Fruit fly (Drosophila melanogaster): ENCODE results near the gene nyo.

Gene nyo

dm6 chr3R:31564588-31564987 is 21.8 kb downstream of the nyo start:
- no peak for TF ChIP-seq rn (GFP tag; IDR thresholded peaks at IDR 0.05)
- TF ChIP-seq EcR (GFP tag; optimal IDR thresholded peaks at IDR 0.05), result peak; percentile 70

- no peak for TF ChIP-seq CG34367 (tag; optimal IDR thresholded peaks at IDR 0.05)
- no peak for TF ChIP-seq Pif1B (GFP tag; optimal IDR thresholded peaks at IDR 0.05)
- no peak for TF ChIP-seq EcR (GFP tag; optimal IDR thresholded peaks at IDR 0.05)
- TF ChIP-seq Pif1A (GFP tag; optimal IDR thresholded peaks at IDR 0.05), result no peak
These were observed 22.9 kb downstream of the nyo start for dm6 chr3R:31565738-31566137.

dm6 chr3R:31566738-31567137 is 23.9 kb downstream of the nyo start:
- TF ChIP-seq CG8159 (tag; optimal IDR thresholded peaks at IDR 0.05) (peak; percentile 76), rn (GFP tag; IDR thresholded peaks at IDR 0.05) (peak; percentile 70), Ets98B (GFP tag; IDR thresholded peaks at IDR 0.05) (peak; percentile 84), Snoo (tag; optimal IDR thresholded peaks at IDR 0.05) (no peak), CG34367 (tag; optimal IDR thresholded peaks at IDR 0.05) (peak; percentile 71), D1 (tag; optimal IDR thresholded peaks at IDR 0.05) (no peak), CG12605 (GFP tag; IDR thresholded peaks at IDR 0.05) (peak; percentile 72), Pif1B (GFP tag; optimal IDR thresholded peaks at IDR 0.05) (peak; percentile 83), CG9948 (tag; optimal IDR thresholded peaks at IDR 0.05) (peak; percentile 79), CG32121 (GFP tag; IDR thresholded peaks at IDR 0.05) (peak; percentile 71; the same call in 1 of the 2 replicates), CG17806 (tag; optimal IDR thresholded peaks at IDR 0.05) (peak; percentile 80), fd96Ca (GFP tag; IDR thresholded peaks at IDR 0.05) (peak; percentile 89), CG8301 (tag; optimal IDR thresholded peaks at IDR 0.05) (peak; percentile 83), CG13204 (GFP tag; optimal IDR thresholded peaks at IDR 0.05) (peak; percentile 68), CG14655 (GFP tag; optimal IDR thresholded peaks at IDR 0.05) (peak; percentile 85), CG10348 (GFP tag; IDR thresholded peaks at IDR 0.05) (no peak), CG4496 (GFP tag; IDR thresholded peaks at IDR 0.05) (peak; percentile 84), gl (tag; optimal IDR thresholded peaks at IDR 0.05) (peak; percentile 67), Pif1A (GFP tag; optimal IDR thresholded peaks at IDR 0.05) (peak; percentile 84), CG15710 (tag; optimal IDR thresholded peaks at IDR 0.05) (peak; percentile 82), EcR (GFP tag; optimal IDR thresholded peaks at IDR 0.05) (no peak)

- TF ChIP-seq CG4496 (GFP tag; IDR thresholded peaks at IDR 0.05) (no peak), CG15710 (tag; optimal IDR thresholded peaks at IDR 0.05) (no peak), Pif1B (GFP tag; optimal IDR thresholded peaks at IDR 0.05) (no peak), CG8159 (tag; optimal IDR thresholded peaks at IDR 0.05) (no peak), CG34367 (tag; optimal IDR thresholded peaks at IDR 0.05) (no peak), CG12605 (GFP tag; IDR thresholded peaks at IDR 0.05) (no peak), rn (GFP tag; IDR thresholded peaks at IDR 0.05) (no peak), EcR (GFP tag; optimal IDR thresholded peaks at IDR 0.05) (no peak)
These were observed 29.1 kb downstream of the nyo start, which contains the start of gene gammaCOP for dm6 chr3R:31571885-31572292. Gene gammaCOP, plus strand, starts transcription at chr3R:31572143.

- TF ChIP-seq CG17806 (tag; optimal IDR thresholded peaks at IDR 0.05) (no peak), CG34367 (tag; optimal IDR thresholded peaks at IDR 0.05) (no peak), CG32121 (GFP tag; IDR thresholded peaks at IDR 0.05) (no peak), CG9948 (tag; optimal IDR thresholded peaks at IDR 0.05) (no peak), CG10348 (GFP tag; IDR thresholded peaks at IDR 0.05) (no peak), EcR (GFP tag; optimal IDR thresholded peaks at IDR 0.05) (no peak), CG14655 (GFP tag; optimal IDR thresholded peaks at IDR 0.05) (no peak), Ets98B (GFP tag; IDR thresholded peaks at IDR 0.05) (no peak), CG8301 (tag; optimal IDR thresholded peaks at IDR 0.05) (no peak), CG4496 (GFP tag; IDR thresholded peaks at IDR 0.05) (no peak), fd96Ca (GFP tag; IDR thresholded peaks at IDR 0.05) (no peak), CG12605 (GFP tag; IDR thresholded peaks at IDR 0.05) (no peak), CG13204 (GFP tag; optimal IDR thresholded peaks at IDR 0.05) (no peak), rn (GFP tag; IDR thresholded peaks at IDR 0.05) (no peak), CG15710 (tag; optimal IDR thresholded peaks at IDR 0.05) (no peak), CG8159 (tag; optimal IDR thresholded peaks at IDR 0.05) (no peak)
These were observed 34.5 kb downstream of the nyo start for dm6 chr3R:31577351-31577750.

- TF ChIP-seq CG34367 (tag; optimal IDR thresholded peaks at IDR 0.05) (no peak), CG13204 (GFP tag; optimal IDR thresholded peaks at IDR 0.05) (no peak), D1 (tag; optimal IDR thresholded peaks at IDR 0.05) (no peak), CG17806 (tag; optimal IDR thresholded peaks at IDR 0.05) (no peak), EcR (GFP tag; optimal IDR thresholded peaks at IDR 0.05) (no peak), CG10348 (GFP tag; IDR thresholded peaks at IDR 0.05) (no peak), CG8301 (tag; optimal IDR thresholded peaks at IDR 0.05) (no peak), CG14655 (GFP tag; optimal IDR thresholded peaks at IDR 0.05) (no peak), CG32121 (GFP tag; IDR thresholded peaks at IDR 0.05) (no peak), Pif1A (GFP tag; optimal IDR thresholded peaks at IDR 0.05) (no peak)
These were observed 37.2 kb downstream of the nyo start for dm6 chr3R:31580032-31580431.

dm6 chr3R:31580586-31580994 is 37.8 kb downstream of the nyo start, which contains the start of the genes pygo and rod:
Gene pygo, minus strand, starts transcription at chr3R:31580699.
Gene rod, plus strand, starts transcription at chr3R:31580951.
- TF ChIP-seq fd96Ca (GFP tag; IDR thresholded peaks at IDR 0.05), result no peak
- TF ChIP-seq CG8159 (tag; optimal IDR thresholded peaks at IDR 0.05), result peak; percentile 26
- TF ChIP-seq gl (tag; optimal IDR thresholded peaks at IDR 0.05), result no peak
- TF ChIP-seq Ets98B (GFP tag; IDR thresholded peaks at IDR 0.05), result no peak

All from whole organism, pupa.